Worm (Caenorhabditis elegans) whole organism, young adult: Measurements from ENCODE around the gene cbp-1.

Experiments used
- B0019.2 ChIP-seq: fragments of 200-800 bp; sonication (Bioruptor generic); conservative IDR thresholded peaks from 2 replicates; pipeline ENCODE4 v1.3.6; 2022; ENCODE audit warnings: missing genetic modification reagents, missing genetic modification characterization, missing compliant biosample characterization
- C17E4.6 ChIP-seq: fragments of 200-800 bp; sonication (Bioruptor generic); IDR thresholded peaks from 2 replicates; pipeline ENCODE4 v1.3.6; 2022; ENCODE audit warnings: missing genetic modification reagents, missing genetic modification characterization, missing compliant biosample characterization
- F10E7.11 ChIP-seq: sonication (generic microtip); optimal IDR thresholded peaks from 2 replicates; lab custom pipeline; 2017; ENCODE audit warnings: mild to moderate bottlenecking, missing genetic modification characterization, moderate library complexity, missing compliant biosample characterization
- F23B12.7 ChIP-seq: sonication (generic microtip); optimal IDR thresholded peaks from 2 replicates; lab custom pipeline; 2017; ENCODE audit warnings: missing genetic modification characterization, mild to moderate bottlenecking, missing compliant biosample characterization, antibody characterized with exemption, moderate library complexity; ENCODE audit not compliant: insufficient read depth
- F37B4.10 ChIP-seq: fragments of 200-800 bp; sonication (Bioruptor generic); IDR thresholded peaks from 2 replicates; pipeline ENCODE4 v1.3.6; 2022; ENCODE audit warnings: missing genetic modification characterization, missing compliant biosample characterization
- F49E8.2 ChIP-seq: sonication (generic microtip); optimal IDR thresholded peaks from 3 replicates; lab custom pipeline; 2017; ENCODE audit warnings: missing genetic modification characterization, mild to moderate bottlenecking, missing compliant biosample characterization, antibody characterized with exemption, moderate library complexity; ENCODE audit not compliant: insufficient read depth
- T07F8.4 ChIP-seq: sonication (generic microtip); optimal IDR thresholded peaks from 2 replicates; lab custom pipeline; 2016; ENCODE audit warnings: mild to moderate bottlenecking, missing genetic modification characterization, moderate library complexity, missing compliant biosample characterization
- T26A5.8 ChIP-seq: sonication (generic microtip); optimal IDR thresholded peaks from 2 replicates; lab custom pipeline; 2016; ENCODE audit warnings: missing genetic modification characterization, missing compliant biosample characterization
- Y53F4B.3 ChIP-seq: fragments of 200-800 bp; sonication (Bioruptor generic); IDR thresholded peaks from 2 replicates; pipeline ENCODE4 v1.3.6; 2022; ENCODE audit warnings: missing genetic modification reagents, missing genetic modification characterization, missing compliant biosample characterization
- ZK185.1 ChIP-seq: sonication (generic microtip); optimal IDR thresholded peaks from 2 replicates; lab custom pipeline; 2016; ENCODE audit warnings: mild to moderate bottlenecking, missing genetic modification characterization, missing compliant biosample characterization; ENCODE audit not compliant: poor library complexity, severe bottlenecking
- akir-1 ChIP-seq: fragments of 200-800 bp; sonication (Bioruptor generic); optimal IDR thresholded peaks from 2 replicates; lab custom pipeline; 2018; ENCODE audit warnings: mild to moderate bottlenecking, missing genetic modification characterization, moderate library complexity, missing compliant biosample characterization
- aptf-2 ChIP-seq: fragments of 200-800 bp; sonication (Bioruptor generic); conservative IDR thresholded peaks from 2 replicates; pipeline ENCODE4 v1.3.6; 2022; ENCODE audit warnings: missing genetic modification reagents, missing genetic modification characterization, missing compliant biosample characterization
- atf-7 ChIP-seq: sonication (generic microtip); optimal IDR thresholded peaks from 2 replicates; lab custom pipeline; 2017; ENCODE audit warnings: mild to moderate bottlenecking, missing genetic modification characterization, missing compliant biosample characterization
- ccch-3 ChIP-seq: fragments of 200-800 bp; sonication (Bioruptor generic); optimal IDR thresholded peaks from 2 replicates; lab custom pipeline; 2018; ENCODE audit warnings: mild to moderate bottlenecking, missing genetic modification characterization, missing compliant biosample characterization
- cebp-2 ChIP-seq: fragments of 200-800 bp; sonication (Bioruptor generic); IDR thresholded peaks from 2 replicates; pipeline ENCODE4 v1.3.6; 2022; ENCODE audit warnings: missing genetic modification characterization, missing compliant biosample characterization
- ceh-40 ChIP-seq: fragments of 200-800 bp; sonication (Bioruptor generic); IDR thresholded peaks from 2 replicates; pipeline ENCODE4 v1.3.6; 2022; ENCODE audit warnings: missing genetic modification characterization, missing compliant biosample characterization
- ceh-58 ChIP-seq: fragments of 200-800 bp; sonication (Bioruptor generic); IDR thresholded peaks from 2 replicates; pipeline ENCODE4 v1.3.6; 2022; ENCODE audit warnings: missing genetic modification characterization, missing compliant biosample characterization
- ceh-79 ChIP-seq: sonication (generic microtip); optimal IDR thresholded peaks from 2 replicates; lab custom pipeline; 2017; ENCODE audit warnings: mild to moderate bottlenecking, missing genetic modification characterization, missing compliant biosample characterization
- dpff-1 ChIP-seq: sonication (generic microtip); optimal IDR thresholded peaks from 2 replicates; lab custom pipeline; 2017; ENCODE audit warnings: mild to moderate bottlenecking, missing genetic modification characterization, missing compliant biosample characterization
- dpl-1 ChIP-seq: fragments of 150-350 bp; optimal IDR thresholded peaks from 2 replicates; lab custom pipeline; 2014; ENCODE audit warnings: missing biosample characterization, missing genetic modification reagents, missing genetic modification characterization
- efl-1 ChIP-seq: fragments of 150-350 bp; optimal IDR thresholded peaks from 2 replicates; lab custom pipeline; 2014; ENCODE audit warnings: missing biosample characterization, missing genetic modification reagents, missing genetic modification characterization
- egl-44 ChIP-seq: fragments of 200-800 bp; sonication (Bioruptor generic); IDR thresholded peaks from 2 replicates; pipeline ENCODE4 v1.3.6; 2022; ENCODE audit warnings: missing genetic modification reagents, missing genetic modification characterization, missing compliant biosample characterization
- fkh-3 ChIP-seq: sonication (generic microtip); optimal IDR thresholded peaks from 2 replicates; lab custom pipeline; 2016; ENCODE audit warnings: mild to moderate bottlenecking, missing genetic modification characterization, missing compliant biosample characterization
- him-1 ChIP-seq: sonication (generic microtip); optimal IDR thresholded peaks from 2 replicates; lab custom pipeline; 2016; ENCODE audit warnings: missing genotype, missing genetic modification reagents, missing genetic modification characterization, missing compliant biosample characterization
- hlh-12 ChIP-seq: sonication (generic microtip); optimal IDR thresholded peaks from 2 replicates; lab custom pipeline; 2016; ENCODE audit warnings: missing genetic modification characterization, missing compliant biosample characterization
- hrde-1 ChIP-seq: sonication (generic microtip); optimal IDR thresholded peaks from 2 replicates; lab custom pipeline; 2016; ENCODE audit warnings: missing genetic modification characterization, mild to moderate bottlenecking, missing compliant biosample characterization, moderate library complexity, missing genotype, missing genetic modification reagents, borderline replicate concordance
- hsf-1 ChIP-seq: fragments of 200-800 bp; sonication (Bioruptor generic); IDR thresholded peaks from 2 replicates; pipeline ENCODE4 v1.3.6; 2022; ENCODE audit warnings: missing genetic modification reagents, missing genetic modification characterization, missing compliant biosample characterization
- lag-1 ChIP-seq: fragments of 200-800 bp; sonication (Bioruptor generic); IDR thresholded peaks from 2 replicates; pipeline ENCODE4 v1.3.6; 2022; ENCODE audit warnings: missing genetic modification reagents, missing genetic modification characterization, missing compliant biosample characterization
- let-607 ChIP-seq, 2 experiments: fragments of 200-800 bp in 1 of 2; sonication (Bioruptor generic) in 1 of 2; sonication (generic microtip) in 1 of 2; optimal IDR thresholded peaks; 2 replicates each; lab custom pipeline; 2016 to 2018; ENCODE audit warnings: mild to moderate bottlenecking in 2 of 2, missing compliant biosample characterization in 2 of 2, missing genetic modification characterization in 2 of 2, moderate library complexity in 2 of 2, missing genotype in 1 of 2
- lin-26 ChIP-seq: fragments of 200-800 bp; sonication (Bioruptor generic); IDR thresholded peaks from 2 replicates; pipeline ENCODE4 v1.3.6; 2022; ENCODE audit warnings: missing genetic modification reagents, missing genetic modification characterization, missing compliant biosample characterization
- lir-1 ChIP-seq: fragments of 200-800 bp; sonication (Bioruptor generic); conservative IDR thresholded peaks from 2 replicates; pipeline ENCODE4 v1.3.6; 2022; ENCODE audit warnings: missing genetic modification reagents, missing genetic modification characterization, missing compliant biosample characterization
- lsl-1 ChIP-seq: fragments of 200-800 bp; sonication (Bioruptor generic); optimal IDR thresholded peaks from 2 replicates; lab custom pipeline; 2018; ENCODE audit warnings: mild to moderate bottlenecking, missing genetic modification characterization, moderate library complexity, missing compliant biosample characterization
- lsy-27 ChIP-seq: sonication (generic microtip); optimal IDR thresholded peaks from 2 replicates; lab custom pipeline; 2017; ENCODE audit warnings: missing genetic modification characterization, mild to moderate bottlenecking, missing compliant biosample characterization, antibody characterized with exemption, missing genotype, borderline replicate concordance; ENCODE audit not compliant: insufficient read depth
- mes-4 ChIP-seq: sonication (generic microtip); optimal IDR thresholded peaks from 2 replicates; lab custom pipeline; 2016; ENCODE audit warnings: missing genotype, missing genetic modification characterization, missing compliant biosample characterization
- mxl-1 ChIP-seq: sonication (generic microtip); optimal IDR thresholded peaks from 2 replicates; lab custom pipeline; 2016; ENCODE audit warnings: missing genetic modification characterization, missing compliant biosample characterization
- nfyb-1 ChIP-seq: fragments of 200-800 bp; sonication (Bioruptor generic); IDR thresholded peaks from 2 replicates; pipeline ENCODE4 v1.3.6; 2022; ENCODE audit warnings: missing genetic modification reagents, missing genetic modification characterization, missing compliant biosample characterization
- nhr-120 ChIP-seq: fragments of 200-800 bp; sonication (Bioruptor generic); IDR thresholded peaks from 2 replicates; pipeline ENCODE4 v1.3.6; 2022; ENCODE audit warnings: missing genetic modification characterization, missing compliant biosample characterization
- nhr-179 ChIP-seq: sonication (generic microtip); optimal IDR thresholded peaks from 2 replicates; lab custom pipeline; 2016; ENCODE audit warnings: mild to moderate bottlenecking, missing genetic modification characterization, missing compliant biosample characterization
- nhr-80 ChIP-seq: sonication (generic microtip); optimal IDR thresholded peaks from 2 replicates; lab custom pipeline; 2016; ENCODE audit warnings: missing genetic modification characterization, missing compliant biosample characterization
- pbrm-1 ChIP-seq: fragments of 200-800 bp; sonication (Bioruptor generic); IDR thresholded peaks from 2 replicates; pipeline ENCODE4 v1.3.6; 2022; ENCODE audit warnings: missing genetic modification reagents, missing genetic modification characterization, missing compliant biosample characterization
- rcor-1 ChIP-seq: fragments of 200-800 bp; sonication (Bioruptor generic); IDR thresholded peaks from 2 replicates; pipeline ENCODE4 v1.3.6; 2022; ENCODE audit warnings: missing genetic modification reagents, missing genetic modification characterization, missing compliant biosample characterization
- repo-1 ChIP-seq: sonication (generic microtip); optimal IDR thresholded peaks from 2 replicates; lab custom pipeline; 2017; ENCODE audit warnings: mild to moderate bottlenecking, missing genetic modification characterization, missing compliant biosample characterization
- snpc-1.1 ChIP-seq: sonication (generic microtip); optimal IDR thresholded peaks from 2 replicates; lab custom pipeline; 2017; ENCODE audit warnings: missing genetic modification characterization, mild to moderate bottlenecking, missing compliant biosample characterization, antibody characterized with exemption, moderate library complexity, missing genotype, missing genetic modification reagents; ENCODE audit not compliant: insufficient read depth
- snpc-3.4 ChIP-seq: sonication (generic microtip); optimal IDR thresholded peaks from 2 replicates; lab custom pipeline; 2017; ENCODE audit warnings: missing genetic modification characterization, mild to moderate bottlenecking, missing compliant biosample characterization, antibody characterized with exemption, moderate library complexity, missing genotype, missing genetic modification reagents
- snpc-4 ChIP-seq, 5 experiments: fragments of 150-350 bp in 1 of 5; sonication (generic microtip) in 4 of 5; optimal IDR thresholded peaks; 2 replicates each; lab custom pipeline; 2014 to 2018; ENCODE audit warnings: missing genetic modification characterization in 5 of 5, missing biosample characterization in 3 of 5, antibody characterized with exemption in 2 of 5, mild to moderate bottlenecking in 2 of 5, missing compliant biosample characterization in 2 of 5, missing genotype in 2 of 5, moderate library complexity in 2 of 5, missing genetic modification reagents in 1 of 5
- tlf-1 ChIP-seq: fragments of 200-800 bp; sonication (Bioruptor generic); optimal IDR thresholded peaks from 2 replicates; lab custom pipeline; 2018; ENCODE audit warnings: mild to moderate bottlenecking, missing genetic modification characterization, missing compliant biosample characterization
- ztf-22 ChIP-seq: fragments of 200-800 bp; sonication (Bioruptor generic); optimal IDR thresholded peaks from 2 replicates; lab custom pipeline; 2018; ENCODE audit warnings: mild to moderate bottlenecking, missing genetic modification characterization, moderate library complexity, missing compliant biosample characterization

Gene cbp-1

DNA sequence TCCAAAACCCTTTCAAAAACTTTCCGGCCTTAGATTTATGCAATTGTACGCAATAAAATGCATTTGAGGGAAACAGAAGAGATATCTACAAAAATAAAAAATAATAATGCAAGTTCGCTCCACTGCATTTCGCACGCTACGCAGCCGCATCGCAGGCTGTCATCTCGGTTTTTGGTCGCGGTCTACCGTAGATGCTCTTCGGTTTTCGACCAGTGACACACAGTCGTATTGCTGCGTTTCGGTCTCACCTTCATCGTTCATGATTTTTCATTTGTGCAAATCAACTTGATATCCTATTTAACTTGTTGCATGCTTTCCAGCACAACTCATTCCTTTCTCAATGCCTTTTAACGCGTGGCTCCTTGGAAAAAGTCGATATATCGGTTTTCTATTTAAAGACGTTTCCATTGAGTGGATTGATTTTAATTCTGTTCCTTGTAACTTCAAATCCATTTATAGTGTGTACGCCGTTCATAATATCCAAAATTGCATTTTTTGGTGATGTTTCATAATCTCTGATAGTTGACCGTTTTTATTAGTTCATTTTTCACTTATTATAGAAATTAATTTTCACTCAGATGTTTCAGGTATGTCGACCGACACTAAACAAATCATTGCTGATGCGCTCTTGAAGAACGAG is 14.5 kb downstream of the cbp-1 start, which contains the start of gene vha-1 (continued):
- TF ChIP-seq dpff-1 (tag; lab: Kevin White, UChicago) (no peak), F49E8.2 (tag; lab: Kevin White, UChicago) (peak; percentile 30), nhr-120 (GFP tag; lab: Robert Waterston, UW) (no peak), ceh-79 (tag; lab: Kevin White, UChicago) (no peak), fkh-3 (tag; lab: Kevin White, UChicago) (no peak), dpl-1 (GFP tag; lab: Kevin White, UChicago) (no peak), him-1 (no peak), lir-1 (no peak), F10E7.11 (tag; lab: Kevin White, UChicago) (no peak), Y53F4B.3 (GFP tag; lab: Robert Waterston, UW) (no peak), let-607 (tag; optimal IDR thresholded peaks at IDR 0.05; lab: Kevin White, UChicago) (peak; percentile 87 to 91), ztf-22 (GFP tag; lab: Kevin White, UChicago) (no peak), ccch-3 (no peak), egl-44 (GFP tag; lab: Robert Waterston, UW) (no peak), akir-1 (GFP tag; lab: Kevin White, UChicago) (no peak), F23B12.7 (peak; percentile 54), rcor-1 (GFP tag; lab: Robert Waterston, UW) (peak; percentile 77; the same call in 1 of the 2 replicates), C17E4.6 (GFP tag; lab: Robert Waterston, UW) (no peak), nhr-80 (peak; percentile 98), snpc-4 (GFP tag; optimal IDR thresholded peaks at IDR 0.05; lab: Kevin White, UChicago) (no peak), snpc-4 (tag; optimal IDR thresholded peaks at IDR 0.05; lab: Kevin White, UChicago) (peak in 3 of 4 experiments; percentile 36 to 62 (median 46)), aptf-2 (no peak), snpc-3.4 (tag; lab: Kevin White, UChicago) (no peak), T26A5.8 (tag; lab: Kevin White, UChicago) (no peak), lag-1 (GFP tag; lab: Robert Waterston, UW) (no peak), hlh-12 (tag; lab: Kevin White, UChicago) (no peak), efl-1 (peak; percentile 27), hsf-1 (no peak), lsl-1 (peak; percentile 67), mxl-1 (tag; lab: Kevin White, UChicago) (no peak), nfyb-1 (GFP tag; lab: Robert Waterston, UW) (peak; percentile 67; the same call in 1 of the 2 replicates), atf-7 (tag; lab: Kevin White, UChicago) (peak; percentile 8), tlf-1 (GFP tag; lab: Kevin White, UChicago) (peak; percentile 66), ceh-58 (no peak), ZK185.1 (tag; lab: Kevin White, UChicago) (peak; percentile 26), ceh-40 (GFP tag; lab: Robert Waterston, UW) (no peak), B0019.2 (GFP tag; lab: Robert Waterston, UW) (no peak), pbrm-1 (GFP tag; lab: Robert Waterston, UW) (peak; percentile 63), hrde-1 (no peak), T07F8.4 (no peak), cebp-2 (GFP tag; lab: Robert Waterston, UW) (no peak), lin-26 (peak; percentile 75), F37B4.10 (no peak), mes-4 (no peak), lsy-27 (tag; lab: Kevin White, UChicago) (peak; percentile 43), repo-1 (tag; lab: Kevin White, UChicago) (no peak), nhr-179 (tag; lab: Kevin White, UChicago) (no peak), snpc-1.1 (tag; lab: Kevin White, UChicago) (no peak)
